Fruit fly (Drosophila melanogaster): Measurements from ENCODE around the gene Idgf1.
A peak's percentile ranks its signal among the peaks of the same experiment; 100 is the strongest.

The Idgf1 gene

dm6 chr2L:16486001-16486793, 41.1 kb downstream of the Idgf1 start (continued):
- TF ChIP-seq Ets21C (GFP tag; optimal IDR thresholded peaks at IDR 0.05) (no peak), cyc (GFP tag; optimal IDR thresholded peaks at IDR 0.05) (peak; percentile 24), Lpt (GFP tag; optimal IDR thresholded peaks at IDR 0.05) (peak; percentile 34), CG3919 (GFP tag; optimal IDR thresholded peaks at IDR 0.05) (peak; percentile 35), CG6276 (GFP tag; optimal IDR thresholded peaks at IDR 0.05) (no peak), CG15336 (GFP tag; IDR thresholded peaks at IDR 0.05) (peak; percentile 17; the same call in 1 of the 2 replicates), CG16779 (tag; optimal IDR thresholded peaks at IDR 0.05) (no peak), Eip78C (GFP tag) (peak; percentile 70), Smox (GFP tag; optimal IDR thresholded peaks at IDR 0.05) (peak; percentile 29), achi (GFP tag; optimal IDR thresholded peaks at IDR 0.05) (no peak), CG6792 (GFP tag; optimal IDR thresholded peaks at IDR 0.05) (no peak), CG34406 (GFP tag; optimal IDR thresholded peaks at IDR 0.05) (peak; percentile 10), CG11294 (GFP tag; IDR thresholded peaks at IDR 0.05) (no peak), Hr4 (GFP tag; optimal IDR thresholded peaks at IDR 0.05) (no peak), svp (GFP tag) (peak; percentile 74), topi (GFP tag; optimal IDR thresholded peaks at IDR 0.05) (peak; percentile 20), lz (GFP tag; optimal IDR thresholded peaks at IDR 0.05) (peak; percentile 9), CG4318 (GFP tag; optimal IDR thresholded peaks at IDR 0.05) (no peak), Hr38 (GFP tag; optimal IDR thresholded peaks at IDR 0.05) (no peak), CG8319 (GFP tag; optimal IDR thresholded peaks at IDR 0.05) (no peak), dac (GFP tag; optimal IDR thresholded peaks at IDR 0.05) (peak; percentile 64), dsx (GFP tag; optimal IDR thresholded peaks at IDR 0.05; ENCODE audit: poor library complexity, severe bottlenecking) (no peak), acj6 (GFP tag; optimal IDR thresholded peaks at IDR 0.05) (peak; percentile 23), CG7368 (GFP tag; optimal IDR thresholded peaks at IDR 0.05) (peak; percentile 14), CG32006 (GFP tag; optimal IDR thresholded peaks at IDR 0.05) (peak; percentile 39)

dm6 chr2L:16487571-16488276, 42.6 kb downstream of the Idgf1 start, which contains the start of gene Nepl8:
Gene Nepl8 (plus strand): TSS chr2L:16488148.
- TF ChIP-seq CG9139 (GFP tag; optimal IDR thresholded peaks at IDR 0.05), result peak; percentile 10
- no peak for TF ChIP-seq Ets21C (GFP tag; optimal IDR thresholded peaks at IDR 0.05)
- TF ChIP-seq CG6276 (GFP tag; optimal IDR thresholded peaks at IDR 0.05), result peak; percentile 64
- TF ChIP-seq eg (GFP tag; IDR thresholded peaks at IDR 0.05), result no peak
- TF ChIP-seq net (GFP tag; optimal IDR thresholded peaks at IDR 0.05), result no peak
- no peak for TF ChIP-seq CG6854 (GFP tag; optimal IDR thresholded peaks at IDR 0.05)
- peak; percentile 16 to 66 for TF ChIP-seq ss (GFP tag; optimal IDR thresholded peaks at IDR 0.05)
- TF ChIP-seq CG11762 (GFP tag; optimal IDR thresholded peaks at IDR 0.05; ENCODE audit: insufficient read depth), result no peak
- TF ChIP-seq lz (GFP tag; optimal IDR thresholded peaks at IDR 0.05), result peak; percentile 5
- TF ChIP-seq CG6808 (GFP tag; optimal IDR thresholded peaks at IDR 0.05), result peak; percentile 35
- no peak for TF ChIP-seq CG8632 (GFP tag; optimal IDR thresholded peaks at IDR 0.05)
- TF ChIP-seq CG8319 (GFP tag; optimal IDR thresholded peaks at IDR 0.05), result no peak
- TF ChIP-seq spab (GFP tag; optimal IDR thresholded peaks at IDR 0.05), result no peak
- TF ChIP-seq Sox102F (GFP tag; optimal IDR thresholded peaks at IDR 0.05), result no peak
- peak; percentile 22; the same call in 1 of the 2 replicates for TF ChIP-seq CG15336 (GFP tag; IDR thresholded peaks at IDR 0.05)
- no peak for TF ChIP-seq cyc (GFP tag; optimal IDR thresholded peaks at IDR 0.05)
- no peak for TF ChIP-seq CG11294 (GFP tag; IDR thresholded peaks at IDR 0.05)
- TF ChIP-seq CG8119 (GFP tag; IDR thresholded peaks at IDR 0.05), result 0 out of 3 replicates have a peak, but pooled peaks have one; percentile 20
- TF ChIP-seq CG3032 (tag; optimal IDR thresholded peaks at IDR 0.05), result peak; percentile 17
- TF ChIP-seq CG7368 (GFP tag; optimal IDR thresholded peaks at IDR 0.05), result no peak
- TF ChIP-seq vri (GFP tag; optimal IDR thresholded peaks at IDR 0.05), result no peak
- TF ChIP-seq Sox14 (GFP tag; optimal IDR thresholded peaks at IDR 0.05), result peak; percentile 48
- TF ChIP-seq achi (GFP tag; optimal IDR thresholded peaks at IDR 0.05), result no peak
- peak; percentile 7 for TF ChIP-seq pdm3 (GFP tag; optimal IDR thresholded peaks at IDR 0.05)
